Worm (Caenorhabditis elegans): Measurements from ENCODE around the gene Y59A8A.8.
A peak's percentile ranks its signal among the peaks of the same experiment; 100 is the strongest.
"Not testable (repeated sequence)": the region's sequence is repeated elsewhere in the genome, so short reads cannot be mapped to it uniquely, and the experiment has no call there.

Y59A8A.8 gene

DNA sequence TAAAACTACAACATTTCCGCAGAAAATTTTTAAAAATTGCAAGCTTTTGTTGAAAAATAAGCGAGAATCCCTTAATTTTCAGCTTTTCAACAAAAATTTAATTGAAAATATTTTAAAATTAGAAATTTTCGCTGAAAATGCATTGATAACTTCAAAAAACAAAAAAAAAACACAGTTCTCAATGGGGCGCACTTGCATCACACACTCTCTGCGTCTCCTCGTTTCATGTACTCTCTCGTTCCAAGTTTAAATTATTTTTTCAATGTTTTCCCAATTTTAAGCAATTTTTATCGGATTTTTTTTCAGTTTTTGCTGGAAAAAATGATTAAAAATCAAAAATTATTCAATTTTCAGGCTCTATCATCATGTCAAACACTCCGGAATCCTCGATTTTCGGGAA lies 5.6 kb downstream of the Y59A8A.8 start, which contains the start of gene phf-14 (continued):
- no peak for TF ChIP-seq ztf-26 (tag; optimal IDR thresholded peaks at IDR 0.05)
- TF ChIP-seq rpc-1 (optimal IDR thresholded peaks at IDR 0.05): no peak
- TF ChIP-seq rpc-1 (tag; optimal IDR thresholded peaks at IDR 0.05): no peak
- no peak for TF ChIP-seq atf-7 (tag; optimal IDR thresholded peaks at IDR 0.05)
- no peak for TF ChIP-seq madf-3 (GFP tag; IDR thresholded peaks at IDR 0.05)
- TF ChIP-seq mcd-1 (GFP tag; IDR thresholded peaks at IDR 0.05): peak; percentile 96

- TF ChIP-seq nhr-80 (tag; optimal IDR thresholded peaks at IDR 0.05): peak; percentile 64
- 0 out of 2 replicates have a peak, but pooled peaks have one; percentile 41 for TF ChIP-seq dox-1 (GFP tag; IDR thresholded peaks at IDR 0.05)
- no peak for TF ChIP-seq nhr-90 (tag; optimal IDR thresholded peaks at IDR 0.05)
Observed at ce11 chrV:17888939-17889338, 23.5 kb downstream of the Y59A8A.8 start, which contains the start of gene C06H5.6. C06H5.6 (minus strand) TSS chrV:17888984.

DNA sequence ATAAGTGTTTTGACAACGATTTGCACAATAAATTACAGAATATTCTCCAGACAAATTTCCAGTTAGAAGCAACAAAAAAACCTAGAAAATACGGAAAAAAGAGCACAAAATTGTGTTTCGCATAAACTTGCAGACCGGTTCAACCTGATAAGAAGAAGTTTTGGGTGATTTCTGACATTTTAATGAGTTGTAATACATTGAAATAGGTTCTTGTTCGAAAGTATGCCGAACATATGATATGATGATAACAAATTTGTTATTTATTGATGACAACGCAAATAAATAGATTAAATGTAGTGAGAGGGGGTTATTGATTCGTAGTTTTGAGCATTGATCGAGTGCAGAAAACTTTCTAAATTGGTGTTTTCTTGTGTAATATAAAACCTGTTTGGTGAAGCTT lies 25.9 kb downstream of the Y59A8A.8 start:
- TF ChIP-seq efl-1 (GFP tag; optimal IDR thresholded peaks at IDR 0.05): no peak
- TF ChIP-seq nhr-80 (tag; optimal IDR thresholded peaks at IDR 0.05): peak; percentile 50

DNA sequence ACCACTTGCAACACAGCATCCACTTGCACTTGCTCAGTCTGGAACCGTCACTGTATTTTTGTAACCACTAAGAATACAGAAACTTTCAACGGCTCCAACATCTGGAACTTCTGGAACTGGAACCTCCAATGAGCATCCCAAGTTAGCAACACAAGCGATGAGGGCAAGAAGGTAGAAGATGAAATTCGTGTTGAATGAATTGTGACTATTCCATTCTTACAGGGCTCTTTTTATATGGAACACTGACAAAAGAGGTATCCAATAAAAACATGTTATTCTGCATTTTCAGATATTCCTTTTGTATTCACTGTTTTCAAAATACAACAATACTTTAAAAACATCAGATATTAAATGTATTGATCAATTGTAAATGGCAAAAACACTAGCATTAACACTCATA lies 28.6 kb downstream of the Y59A8A.8 start, which contains the start of gene C06H5.11:
Gene C06H5.11 (minus strand): TSS at position 101 of the 400 bp plus-strand sequence.
- TF ChIP-seq ceh-40 (GFP tag; IDR thresholded peaks at IDR 0.05); lsy-27 (tag; optimal IDR thresholded peaks at IDR 0.05; ENCODE audit: borderline replicate concordance, insufficient read depth); mcd-1 (GFP tag; IDR thresholded peaks at IDR 0.05): not testable (repeated sequence)

ce11 chrV:17894485-17894884 lies 29.1 kb downstream of the Y59A8A.8 start, which contains the start of gene C06H5.12:
C06H5.12 (plus strand) TSS chrV:17894785.
- TF ChIP-seq Y53G8AR.9 (GFP tag; conservative IDR thresholded peaks at IDR 0.05); hrde-1 (tag; optimal IDR thresholded peaks at IDR 0.05; ENCODE audit: borderline replicate concordance); F23B12.7 (tag; optimal IDR thresholded peaks at IDR 0.05; ENCODE audit: insufficient read depth): not testable (repeated sequence)

DNA sequence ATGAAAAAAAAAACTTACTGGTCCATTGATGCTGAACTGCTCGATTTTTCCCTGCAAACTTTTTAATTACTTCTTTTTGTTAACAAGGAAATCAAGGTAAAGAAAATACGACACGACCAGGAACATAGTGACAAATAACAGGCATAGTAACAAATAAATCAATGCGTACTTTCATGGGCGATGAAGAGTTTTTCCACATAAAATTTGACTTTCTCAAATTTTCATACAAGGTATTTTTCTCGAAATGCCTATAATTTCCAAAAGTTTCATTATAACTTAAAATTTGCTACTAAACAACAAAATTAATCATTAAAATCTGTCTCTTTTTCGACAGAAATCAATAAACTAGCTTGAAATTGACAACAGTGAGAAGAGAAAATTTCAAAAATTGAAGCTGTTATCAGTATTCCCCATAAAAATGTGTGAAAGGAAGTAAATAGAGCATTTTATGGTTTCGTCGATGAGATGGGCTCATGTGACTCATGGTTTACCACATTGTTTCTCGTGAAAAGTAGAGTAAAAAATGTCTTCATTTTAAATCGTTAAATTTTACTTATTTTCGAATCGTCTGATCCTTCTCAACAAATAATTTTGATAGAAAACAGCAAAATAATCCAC lies 31.4 kb downstream of the Y59A8A.8 start, which contains the start of gene fbxa-156:
Gene fbxa-156 (minus strand): TSS at position 51 of the 618 bp plus-strand sequence.
- TF ChIP-seq K12H6.12 (tag; optimal IDR thresholded peaks at IDR 0.05) (no peak), ets-4 (GFP tag; optimal IDR thresholded peaks at IDR 0.05) (no peak), nhr-80 (tag; optimal IDR thresholded peaks at IDR 0.05) (peak; percentile 1)

DNA sequence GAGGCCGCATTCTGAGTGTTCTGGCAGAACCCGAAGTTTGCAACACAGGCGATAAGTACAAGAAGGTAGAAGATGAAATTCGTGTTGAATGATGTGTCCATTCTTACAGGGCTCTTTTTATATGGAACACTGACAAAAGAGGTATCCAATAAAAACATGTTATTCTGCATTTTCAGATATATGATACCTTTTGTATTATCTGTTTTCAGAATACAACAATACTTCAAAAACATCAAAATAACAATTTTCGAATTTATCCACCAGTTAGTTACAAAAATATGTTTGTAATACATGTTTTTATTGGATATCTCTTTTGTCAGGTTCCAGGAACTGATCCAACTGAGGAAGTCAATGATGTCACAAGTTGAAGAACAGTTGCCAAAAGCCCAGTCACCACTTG lies 32.2 kb downstream of the Y59A8A.8 start, which contains the start of gene C06H5.13:
Gene C06H5.13 (minus strand): TSS at position 101 of the 400 bp plus-strand sequence.
- TF ChIP-seq ztf-6 (GFP tag; IDR thresholded peaks at IDR 0.05); B0035.1 (tag; optimal IDR thresholded peaks at IDR 0.05); rcor-1 (GFP tag; IDR thresholded peaks at IDR 0.05): not testable (repeated sequence)

- TF ChIP-seq lin-35 (GFP tag; optimal IDR thresholded peaks at IDR 0.05) (no peak), attf-6 (GFP tag; IDR thresholded peaks at IDR 0.05) (no peak), lin-40 (tag; optimal IDR thresholded peaks at IDR 0.05) (no peak), repo-1 (tag; optimal IDR thresholded peaks at IDR 0.05) (no peak)
Observed at ce11 chrV:17899503-17899902, 34.1 kb downstream of the Y59A8A.8 start, which contains the start of gene fbxa-157. fbxa-157 (plus strand) TSS chrV:17899803.
